Worm (Caenorhabditis elegans): ENCODE data around the gene cox-14.

Gene cox-14

ce11 chrIII:10194569-10194968 lies 24.2 kb upstream of the cox-14 start:
- no peak for TF ChIP-seq syd-9 (tag; optimal IDR thresholded peaks at IDR 0.05)
- peak; percentile 48 for TF ChIP-seq nfya-1 (tag; optimal IDR thresholded peaks at IDR 0.05)

- TF ChIP-seq F13H6.1 (tag; optimal IDR thresholded peaks at IDR 0.05) = no peak
- TF ChIP-seq ztf-16 (tag; optimal IDR thresholded peaks at IDR 0.05) = no peak
- no peak for TF ChIP-seq hlh-30 (tag; optimal IDR thresholded peaks at IDR 0.05; ENCODE audit: insufficient read depth)
- no peak for TF ChIP-seq unc-42 (tag; optimal IDR thresholded peaks at IDR 0.05)
- TF ChIP-seq ref-2 (tag; optimal IDR thresholded peaks at IDR 0.05) = no peak
- TF ChIP-seq che-1 (tag; optimal IDR thresholded peaks at IDR 0.05) = no peak
- no peak for TF ChIP-seq madf-2 (tag; optimal IDR thresholded peaks at IDR 0.05)
- no peak for TF ChIP-seq ceh-9 (tag; optimal IDR thresholded peaks at IDR 0.05)
- TF ChIP-seq npax-4 (tag; optimal IDR thresholded peaks at IDR 0.05) = no peak
- no peak for TF ChIP-seq sox-2 (GFP tag; IDR thresholded peaks at IDR 0.05)
Measured at ce11 chrIII:10195911-10196310, 22.8 kb upstream of the cox-14 start.

ce11 chrIII:10196796-10197195 lies 21.9 kb upstream of the cox-14 start:
- no peak for TF ChIP-seq ceh-24 (tag; optimal IDR thresholded peaks at IDR 0.05)
- no peak for TF ChIP-seq tbx-2 (tag; optimal IDR thresholded peaks at IDR 0.05)
- no peak for TF ChIP-seq unc-86 (tag; optimal IDR thresholded peaks at IDR 0.05)
- TF ChIP-seq elt-2 (tag; optimal IDR thresholded peaks at IDR 0.05) = peak; percentile 82

- TF ChIP-seq fkh-6 (tag; optimal IDR thresholded peaks at IDR 0.05) (no peak), unc-42 (tag; optimal IDR thresholded peaks at IDR 0.05) (no peak), ceh-9 (tag; optimal IDR thresholded peaks at IDR 0.05) (no peak), ceh-19 (GFP tag; optimal IDR thresholded peaks at IDR 0.05) (no peak), odd-2 (tag; optimal IDR thresholded peaks at IDR 0.05) (no peak), F13H6.1 (tag; optimal IDR thresholded peaks at IDR 0.05) (no peak), elt-2 (tag; optimal IDR thresholded peaks at IDR 0.05) (no peak), pha-2 (tag; optimal IDR thresholded peaks at IDR 0.05) (no peak), ceh-6 (GFP tag; optimal IDR thresholded peaks at IDR 0.05) (no peak), ama-1 (optimal IDR thresholded peaks at IDR 0.05) (no peak), hlh-6 (tag; optimal IDR thresholded peaks at IDR 0.05) (no peak)
Measured at ce11 chrIII:10197416-10197815, 21.3 kb upstream of the cox-14 start, which contains the start of gene dod-6. Gene dod-6 (plus strand): TSS chrIII:10197716.

DNA sequence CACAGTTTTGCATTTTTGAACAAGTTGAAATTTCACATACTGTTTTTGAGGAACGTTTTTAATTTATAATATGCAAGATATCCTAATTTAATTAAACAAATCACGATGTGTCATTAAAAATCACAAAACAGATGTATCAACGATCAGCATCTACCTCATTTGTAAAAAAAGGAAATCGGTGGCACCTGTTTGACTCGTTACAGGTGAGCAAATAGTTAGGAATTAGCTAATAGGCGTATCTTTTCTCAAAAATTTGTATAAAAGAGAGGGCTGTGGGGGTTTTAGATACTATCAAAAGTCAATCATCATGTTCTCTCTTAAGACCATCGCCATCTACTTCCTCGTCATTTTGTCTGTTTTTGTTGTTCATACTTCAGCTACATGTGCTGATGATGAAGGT lies 19.7 kb upstream of the cox-14 start, which contains the start of gene T20G5.8:
T20G5.8 (plus strand) TSS at position 301 of the 400 bp plus-strand sequence.
- TF ChIP-seq eyg-1 (tag; optimal IDR thresholded peaks at IDR 0.05) (no peak), sox-2 (GFP tag; IDR thresholded peaks at IDR 0.05) (no peak), ama-1 (optimal IDR thresholded peaks at IDR 0.05) (no peak), dmd-4 (tag; optimal IDR thresholded peaks at IDR 0.05; ENCODE audit: borderline replicate concordance) (no peak), F13H6.1 (tag; optimal IDR thresholded peaks at IDR 0.05) (no peak), T23F11.4 (GFP tag; optimal IDR thresholded peaks at IDR 0.05) (no peak), ceh-14 (tag; optimal IDR thresholded peaks at IDR 0.05) (no peak), ceh-30 (tag; optimal IDR thresholded peaks at IDR 0.05) (no peak)

DNA sequence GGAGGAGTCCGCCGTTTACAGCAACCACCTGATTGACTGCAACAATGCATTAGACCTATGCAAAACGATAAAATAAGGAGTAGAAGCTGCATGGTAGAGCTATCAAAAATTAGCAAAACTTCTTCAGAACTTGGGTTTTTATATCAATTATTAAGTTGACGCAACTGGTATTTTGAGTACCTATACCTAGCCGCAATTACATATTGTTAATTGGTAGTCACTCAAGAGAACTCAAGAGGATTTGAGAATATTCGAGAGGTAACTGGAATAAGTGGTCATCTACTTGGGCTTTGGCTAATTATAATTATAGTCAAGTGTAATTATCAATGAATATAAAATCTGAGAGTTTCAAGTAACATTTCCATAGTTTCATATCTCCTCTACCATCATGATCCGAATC lies 17.5 kb upstream of the cox-14 start, which contains the start of the genes T20G5.13 and T20G5.12:
T20G5.13 (minus strand) TSS at position 101 of the 400 bp plus-strand sequence.
T20G5.12 (plus strand) TSS at position 370 of the 400 bp plus-strand sequence.
- TF ChIP-seq hlh-8 (tag; optimal IDR thresholded peaks at IDR 0.05) = no peak
- no peak for TF ChIP-seq nhr-232 (tag; optimal IDR thresholded peaks at IDR 0.05)
- no peak for TF ChIP-seq sdc-2 (tag; optimal IDR thresholded peaks at IDR 0.05)
- TF ChIP-seq syd-9 (tag; optimal IDR thresholded peaks at IDR 0.05) = no peak
- TF ChIP-seq ceh-19 (GFP tag; optimal IDR thresholded peaks at IDR 0.05) = no peak
- no peak for TF ChIP-seq ztf-16 (tag; optimal IDR thresholded peaks at IDR 0.05)
- TF ChIP-seq dmd-4 (tag; optimal IDR thresholded peaks at IDR 0.05; ENCODE audit: borderline replicate concordance) = no peak
- no peak for TF ChIP-seq hlh-15 (tag; optimal IDR thresholded peaks at IDR 0.05)
- TF ChIP-seq ceh-14 (tag; optimal IDR thresholded peaks at IDR 0.05) = no peak
- TF ChIP-seq mec-3 (tag; optimal IDR thresholded peaks at IDR 0.05; ENCODE audit: borderline replicate concordance) = no peak
- no peak for TF ChIP-seq ama-1 (optimal IDR thresholded peaks at IDR 0.05)
- TF ChIP-seq K09A11.1 (tag; optimal IDR thresholded peaks at IDR 0.05; ENCODE audit: insufficient read depth) = no peak
- TF ChIP-seq pros-1 (tag; optimal IDR thresholded peaks at IDR 0.05) = no peak
- TF ChIP-seq hlh-30 (tag; optimal IDR thresholded peaks at IDR 0.05; ENCODE audit: insufficient read depth) = no peak
- no peak for TF ChIP-seq fax-1 (tag; optimal IDR thresholded peaks at IDR 0.05)
- no peak for TF ChIP-seq nhr-11 (tag; optimal IDR thresholded peaks at IDR 0.05)
